Fruit fly (Drosophila melanogaster) whole organism, embryonic: ENCODE data around the gene uif.

Experiments
- B-H2 ChIP-seq: fragments of 200-800 bp; sonication (Bioruptor generic); optimal IDR thresholded peaks from 2 replicates; lab custom pipeline; 2018; ENCODE audit warnings: missing biosample characterization, mild to moderate bottlenecking, missing genetic modification characterization
- CG11085 ChIP-seq: fragments of 200-800 bp; sonication (Bioruptor generic); IDR thresholded peaks from 2 replicates; pipeline ENCODE4 v1.3.6; 2022; ENCODE audit warnings: missing biosample characterization, missing genetic modification characterization
- CG13287 ChIP-seq: fragments of 200-800 bp; sonication (Bioruptor generic); IDR thresholded peaks from 2 replicates; pipeline ENCODE4 v1.3.6; 2022; ENCODE audit warnings: missing biosample characterization, missing genetic modification characterization; ENCODE audit not compliant: partially characterized antibody
- CG13894 ChIP-seq: fragments of 200-800 bp; sonication (Bioruptor generic); optimal IDR thresholded peaks from 3 replicates; lab custom pipeline; 2018; ENCODE audit warnings: missing biosample characterization, mild to moderate bottlenecking, missing genetic modification characterization, moderate library complexity
- CG14014 ChIP-seq: fragments of 200-800 bp; sonication (Bioruptor generic); IDR thresholded peaks from 2 replicates; pipeline ENCODE4 v1.3.6; 2022; ENCODE audit warnings: missing biosample characterization, missing genetic modification characterization
- CG1529 ChIP-seq: fragments of 200-800 bp; sonication (Bioruptor generic); optimal IDR thresholded peaks from 3 replicates; lab custom pipeline; 2018; ENCODE audit warnings: missing biosample characterization, missing genetic modification characterization
- CG15514 ChIP-seq: fragments of 200-800 bp; sonication (Bioruptor generic); optimal IDR thresholded peaks from 3 replicates; lab custom pipeline; 2017; ENCODE audit warnings: missing biosample characterization, missing genetic modification characterization, mild to moderate bottlenecking, moderate library complexity, missing genetic modification reagents
- CG16813 ChIP-seq: fragments of 200-800 bp; sonication (Bioruptor generic); IDR thresholded peaks from 3 replicates; pipeline ENCODE4 v1.3.6; 2022; ENCODE audit warnings: missing biosample characterization, missing genetic modification characterization; ENCODE audit not compliant: partially characterized antibody
- CG17361 ChIP-seq: fragments of 200-800 bp; sonication (Bioruptor generic); IDR thresholded peaks from 3 replicates; pipeline ENCODE4 v1.3.6; 2022; ENCODE audit warnings: missing biosample characterization, missing genetic modification characterization
- CG17829 ChIP-seq: fragments of 200-800 bp; optimal IDR thresholded peaks from 2 replicates; lab custom pipeline; 2019; ENCODE audit warnings: missing biosample characterization, mild to moderate bottlenecking, missing genetic modification characterization, moderate library complexity
- CG1832 ChIP-seq: fragments of 200-800 bp; sonication (Bioruptor generic); optimal IDR thresholded peaks from 2 replicates; lab custom pipeline; 2017; ENCODE audit warnings: missing biosample characterization, mild to moderate bottlenecking, missing genetic modification characterization, inconsistent platforms
- CG30020 ChIP-seq: fragments of 200-800 bp; optimal IDR thresholded peaks from 2 replicates; lab custom pipeline; 2019; ENCODE audit warnings: missing biosample characterization, mild to moderate bottlenecking, missing genetic modification characterization, moderate library complexity
- CG30431 ChIP-seq: fragments of 200-800 bp; sonication (Bioruptor generic); optimal IDR thresholded peaks from 2 replicates; lab custom pipeline; 2017; ENCODE audit warnings: missing biosample characterization, missing genetic modification characterization
- CG4617 ChIP-seq: fragments of 200-800 bp; sonication (Bioruptor generic); optimal IDR thresholded peaks from 3 replicates; lab custom pipeline; 2016; ENCODE audit warnings: missing biosample characterization, missing genetic modification characterization, borderline replicate concordance
- CG4854 ChIP-seq: fragments of 200-800 bp; sonication (Bioruptor generic); optimal IDR thresholded peaks from 2 replicates; lab custom pipeline; 2016; ENCODE audit warnings: missing biosample characterization, missing genetic modification characterization, inconsistent platforms
- CG6175 ChIP-seq: fragments of 200-800 bp; sonication (Bioruptor generic); IDR thresholded peaks from 3 replicates; pipeline ENCODE4 v1.3.6; 2022; ENCODE audit warnings: missing biosample characterization, missing genetic modification characterization
- CG6254 ChIP-seq: fragments of 200-800 bp; sonication (Bioruptor generic); optimal IDR thresholded peaks from 3 replicates; lab custom pipeline; 2017; ENCODE audit warnings: mild to moderate bottlenecking, missing biosample characterization, missing genetic modification reagents, missing genetic modification characterization
- CG6683 ChIP-seq: fragments of 200-800 bp; sonication (Bioruptor generic); optimal IDR thresholded peaks from 2 replicates; lab custom pipeline; 2017; ENCODE audit warnings: missing biosample characterization, mild to moderate bottlenecking, missing genetic modification characterization, missing genetic modification reagents
- CG6791 ChIP-seq: fragments of 200-800 bp; sonication (Bioruptor generic); IDR thresholded peaks from 3 replicates; pipeline ENCODE4 v1.3.6; 2022; ENCODE audit warnings: missing biosample characterization, missing genetic modification characterization; ENCODE audit not compliant: partially characterized antibody
- CG7357 ChIP-seq: fragments of 200-800 bp; sonication (Bioruptor generic); IDR thresholded peaks from 3 replicates; pipeline ENCODE4 v1.3.6; 2022; ENCODE audit warnings: missing biosample characterization, missing genetic modification characterization
- CG9215 ChIP-seq: fragments of 200-800 bp; sonication (Bioruptor generic); IDR thresholded peaks from 2 replicates; pipeline ENCODE4 v1.3.6; 2022; ENCODE audit warnings: missing biosample characterization, missing genetic modification characterization
- CTCF ChIP-seq: fragments of 200-800 bp; sonication (Bioruptor generic); optimal IDR thresholded peaks from 2 replicates; lab custom pipeline; 2017; ENCODE audit warnings: missing biosample characterization, mild to moderate bottlenecking, missing genetic modification characterization, moderate library complexity
- Chrac-16 ChIP-seq: fragments of 200-800 bp; sonication (Bioruptor generic); optimal IDR thresholded peaks from 3 replicates; lab custom pipeline; 2016; ENCODE audit warnings: missing biosample characterization, missing genetic modification characterization
- D19A ChIP-seq: fragments of 200-800 bp; optimal IDR thresholded peaks from 3 replicates; lab custom pipeline; 2019; ENCODE audit warnings: missing biosample characterization, mild to moderate bottlenecking, missing genetic modification characterization, moderate library complexity
- Dfd ChIP-seq, 2 experiments: fragments of >200 bp; optimal IDR thresholded peaks; 2 replicates each; lab custom pipeline; 2017; ENCODE audit warnings: missing biosample characterization in 2 of 2, missing genetic modification characterization in 2 of 2
- Dp ChIP-seq: fragments of 200-800 bp; sonication (Bioruptor generic); optimal IDR thresholded peaks from 2 replicates; lab custom pipeline; 2018; ENCODE audit warnings: missing biosample characterization, mild to moderate bottlenecking, missing genetic modification characterization, moderate library complexity
- Ets97D ChIP-seq: fragments of 200-800 bp; sonication (Bioruptor generic); optimal IDR thresholded peaks from 3 replicates; lab custom pipeline; 2016; ENCODE audit warnings: missing biosample characterization, missing genetic modification characterization
- Jarid2 ChIP-seq: fragments of 200-800 bp; sonication (Bioruptor generic); optimal IDR thresholded peaks from 3 replicates; lab custom pipeline; 2017; ENCODE audit warnings: mild to moderate bottlenecking, missing biosample characterization, missing genetic modification reagents, missing genetic modification characterization
- Med ChIP-seq: fragments of 200-800 bp; sonication (Bioruptor generic); peaks from one replicate; lab custom pipeline; 2016; ENCODE audit warnings: missing biosample characterization, missing genetic modification characterization, mild to moderate bottlenecking, inconsistent platforms, moderate library complexity
- NfI ChIP-seq: fragments of 200-800 bp; sonication (Bioruptor generic); optimal IDR thresholded peaks from 3 replicates; lab custom pipeline; 2018; ENCODE audit warnings: missing biosample characterization, mild to moderate bottlenecking, missing genetic modification characterization, moderate library complexity
- Scr ChIP-seq: fragments of 200-800 bp; sonication (Bioruptor generic); IDR thresholded peaks from 2 replicates; pipeline ENCODE4 v1.3.6; 2022; ENCODE audit warnings: missing biosample characterization, missing genetic modification characterization; ENCODE audit not compliant: partially characterized antibody
- Sox100B ChIP-seq: fragments of 200-800 bp; sonication (Bioruptor generic); optimal IDR thresholded peaks from 3 replicates; lab custom pipeline; 2018; ENCODE audit warnings: missing biosample characterization, mild to moderate bottlenecking, missing genetic modification characterization
- Ssrp ChIP-seq: fragments of 200-800 bp; sonication (Bioruptor generic); optimal IDR thresholded peaks from 2 replicates; lab custom pipeline; 2018; ENCODE audit warnings: missing biosample characterization, mild to moderate bottlenecking, missing genetic modification characterization, moderate library complexity
- YL-1 ChIP-seq: fragments of 200-800 bp; sonication (Bioruptor generic); optimal IDR thresholded peaks from 3 replicates; lab custom pipeline; 2017; ENCODE audit warnings: missing biosample characterization, mild to moderate bottlenecking, missing genetic modification characterization
- cad ChIP-seq: fragments of >200 bp; optimal IDR thresholded peaks from 2 replicates; lab custom pipeline; 2017; ENCODE audit warnings: missing biosample characterization, missing genetic modification characterization
- cg ChIP-seq: fragments of 200-800 bp; sonication (Bioruptor generic); optimal IDR thresholded peaks from 3 replicates; lab custom pipeline; 2019; ENCODE audit warnings: missing biosample characterization, mild to moderate bottlenecking, missing genetic modification characterization, moderate library complexity
- chif ChIP-seq, 2 experiments: fragments of 200-800 bp; sonication (Bioruptor generic); optimal IDR thresholded peaks; 3 replicates each; lab custom pipeline; 2016; ENCODE audit warnings: missing biosample characterization in 2 of 2, missing genetic modification characterization in 2 of 2
- chinmo ChIP-seq: fragments of 200-800 bp; sonication (Bioruptor generic); IDR thresholded peaks from 4 replicates; pipeline ENCODE4 v1.3.6; 2022; ENCODE audit warnings: missing biosample characterization, missing genetic modification characterization; ENCODE audit not compliant: partially characterized antibody
- croc ChIP-seq: fragments of 200-800 bp; sonication (Bioruptor generic); conservative IDR thresholded peaks from 3 replicates; pipeline ENCODE4 v1.3.6; 2022; ENCODE audit warnings: missing biosample characterization, missing genetic modification characterization
- dimm ChIP-seq: fragments of 200-800 bp; sonication (Bioruptor generic); IDR thresholded peaks from 2 replicates; pipeline ENCODE4 v1.3.6; 2022; ENCODE audit warnings: missing biosample characterization, missing genetic modification characterization
- esg ChIP-seq: fragments of 200-800 bp; sonication (Bioruptor generic); conservative IDR thresholded peaks from 2 replicates; pipeline ENCODE4 v1.3.6; 2022; ENCODE audit warnings: missing biosample characterization, missing genetic modification characterization
- fd3F ChIP-seq: fragments of 200-800 bp; sonication (Bioruptor generic); optimal IDR thresholded peaks from 2 replicates; lab custom pipeline; 2018; ENCODE audit warnings: missing biosample characterization, mild to moderate bottlenecking, missing genetic modification characterization, moderate library complexity
- grn ChIP-seq: fragments of 200-800 bp; sonication (Bioruptor generic); optimal IDR thresholded peaks from 3 replicates; lab custom pipeline; 2017; ENCODE audit warnings: missing biosample characterization, missing genetic modification characterization
- hbn ChIP-seq: fragments of 200-800 bp; sonication (Bioruptor generic); IDR thresholded peaks from 2 replicates; pipeline ENCODE4 v1.3.6; 2022; ENCODE audit warnings: missing biosample characterization, missing genetic modification characterization; ENCODE audit not compliant: partially characterized antibody
- her ChIP-seq: fragments of 200-800 bp; sonication (Bioruptor generic); optimal IDR thresholded peaks from 2 replicates; lab custom pipeline; 2016; ENCODE audit warnings: missing biosample characterization, missing genetic modification characterization
- sens ChIP-seq: fragments of 200-800 bp; sonication (Bioruptor generic); peaks from one replicate; lab custom pipeline; 2016; ENCODE audit warnings: missing biosample characterization, missing genetic modification characterization
- shn ChIP-seq: fragments of 200-800 bp; sonication (Bioruptor generic); optimal IDR thresholded peaks from 3 replicates; lab custom pipeline; 2016; ENCODE audit warnings: missing biosample characterization, missing genetic modification characterization
- slp2 ChIP-seq: fragments of 200-800 bp; sonication (Bioruptor generic); optimal IDR thresholded peaks from 2 replicates; lab custom pipeline; 2016; ENCODE audit warnings: missing biosample characterization, missing genetic modification characterization
- so ChIP-seq: fragments of 200-800 bp; sonication (Bioruptor generic); IDR thresholded peaks from 3 replicates; pipeline ENCODE4 v1.3.6; 2022; ENCODE audit warnings: missing biosample characterization, missing genetic modification characterization
- unc-4 ChIP-seq: fragments of 200-800 bp; sonication (Bioruptor generic); IDR thresholded peaks from 2 replicates; pipeline ENCODE4 v1.3.6; 2022; ENCODE audit warnings: missing biosample characterization, missing genetic modification characterization; ENCODE audit not compliant: partially characterized antibody
- vfl ChIP-seq: fragments of 200-800 bp; sonication (Bioruptor generic); optimal IDR thresholded peaks from 2 replicates; lab custom pipeline; 2016; ENCODE audit warnings: missing biosample characterization, missing genetic modification characterization
- zfh1 ChIP-seq: fragments of 200-800 bp; sonication (Bioruptor generic); IDR thresholded peaks from 3 replicates; pipeline ENCODE4 v1.3.6; 2022; ENCODE audit warnings: missing biosample characterization, missing genetic modification characterization

Gene uif

dm6 chr2L:6945088-6945487 lies 65.1 kb downstream of the uif start, which contains the start of gene Fgop2 (continued):
- TF ChIP-seq Dp (peak; percentile 74), CG17361 (GFP tag; lab: Robert Waterston, UW) (no peak), chinmo (GFP tag; lab: Robert Waterston, UW) (no peak), Chrac-16 (GFP tag; lab: Kevin White, UChicago) (no peak), hbn (no peak), zfh1 (GFP tag; lab: Robert Waterston, UW) (no peak), CG6791 (GFP tag; lab: Robert Waterston, UW) (no peak), CG1529 (GFP tag; lab: Kevin White, UChicago) (no peak), Dfd (GFP tag; optimal IDR thresholded peaks at IDR 0.05; lab: Kevin White, UChicago) (no peak), D19A (tag; lab: Kevin White, UChicago) (no peak), vfl (no peak), CG6683 (GFP tag; lab: Kevin White, UChicago) (no peak), CG6254 (no peak), CG13894 (no peak), CG17829 (tag; lab: Kevin White, UChicago) (peak; percentile 21), cg (GFP tag; lab: Kevin White, UChicago) (no peak), B-H2 (GFP tag; lab: Kevin White, UChicago) (no peak), Ssrp (tag; lab: Kevin White, UChicago) (no peak), chif (GFP tag; optimal IDR thresholded peaks at IDR 0.05; lab: Kevin White, UChicago) (no peak), Med (GFP tag; lab: Kevin White, UChicago) (peak; percentile 47), so (GFP tag; lab: Robert Waterston, UW) (no peak), NfI (GFP tag; lab: Kevin White, UChicago) (no peak), her (GFP tag; lab: Kevin White, UChicago) (no peak), esg (no peak), sens (GFP tag; lab: Kevin White, UChicago) (no peak), Scr (GFP tag; lab: Robert Waterston, UW) (no peak), CG6175 (GFP tag; lab: Robert Waterston, UW) (no peak), shn (GFP tag; lab: Kevin White, UChicago) (no peak), CG1832 (no peak), dimm (GFP tag; lab: Robert Waterston, UW) (no peak), CG7357 (GFP tag; lab: Robert Waterston, UW) (no peak), YL-1 (GFP tag; lab: Kevin White, UChicago) (peak; percentile 72), fd3F (GFP tag; lab: Kevin White, UChicago) (no peak), croc (GFP tag; lab: Robert Waterston, UW) (no peak), CG16813 (GFP tag; lab: Robert Waterston, UW) (no peak), Ets97D (GFP tag; lab: Kevin White, UChicago) (peak; percentile 20), Jarid2 (GFP tag; lab: Kevin White, UChicago) (no peak), CG30020 (tag; lab: Kevin White, UChicago) (peak; percentile 13), CG4854 (GFP tag; lab: Kevin White, UChicago) (no peak), Sox100B (no peak), slp2 (GFP tag; lab: Kevin White, UChicago) (no peak), unc-4 (GFP tag; lab: Robert Waterston, UW) (no peak), cad (GFP tag; lab: Kevin White, UChicago) (peak; percentile 31), CG15514 (GFP tag; lab: Kevin White, UChicago) (peak; percentile 84), CG4617 (GFP tag; lab: Kevin White, UChicago) (peak; percentile 80), CG9215 (GFP tag; lab: Robert Waterston, UW) (no peak), CG13287 (peak; percentile 38; the same call in 1 of the 2 replicates), CG14014 (GFP tag; lab: Robert Waterston, UW) (no peak), CG11085 (GFP tag; lab: Robert Waterston, UW) (no peak), CG30431 (GFP tag; lab: Kevin White, UChicago) (no peak), CTCF (no peak), grn (GFP tag; lab: Kevin White, UChicago) (no peak)
